Fruit fly (Drosophila melanogaster): ENCODE data around the gene Ugt302C1.

Gene Ugt302C1

dm6 chr3R:11173169-11173506, 16.2 kb downstream of the Ugt302C1 start (continued):
- no peak for TF ChIP-seq dmrt11E (tag; optimal IDR thresholded peaks at IDR 0.05)
- no peak for TF ChIP-seq sim (GFP tag; IDR thresholded peaks at IDR 0.05)
- TF ChIP-seq CG34422 (GFP tag; IDR thresholded peaks at IDR 0.05), result no peak
- no peak for TF ChIP-seq CG2889 (GFP tag; IDR thresholded peaks at IDR 0.05)
- no peak for TF ChIP-seq tio (GFP tag; optimal IDR thresholded peaks at IDR 0.05)
- no peak for TF ChIP-seq CG4854 (GFP tag; optimal IDR thresholded peaks at IDR 0.05)
- no peak for TF ChIP-seq ap (GFP tag; IDR thresholded peaks at IDR 0.05)
- peak; percentile 98 for TF ChIP-seq exex (tag; optimal IDR thresholded peaks at IDR 0.05)
- TF ChIP-seq stc (GFP tag; IDR thresholded peaks at IDR 0.05), result no peak
- TF ChIP-seq sug (tag; optimal IDR thresholded peaks at IDR 0.05), result peak; percentile 44
- TF ChIP-seq mirr (GFP tag; optimal IDR thresholded peaks at IDR 0.05), result no peak
- peak; percentile 10 for TF ChIP-seq tap (tag; optimal IDR thresholded peaks at IDR 0.05)
- TF ChIP-seq CG17568 (GFP tag; optimal IDR thresholded peaks at IDR 0.05), result peak; percentile 29
- peak; percentile 9 for TF ChIP-seq CrebB (tag; optimal IDR thresholded peaks at IDR 0.05)
- no peak for TF ChIP-seq Adf1 (GFP tag; IDR thresholded peaks at IDR 0.05)
- no peak for TF ChIP-seq h (optimal IDR thresholded peaks at IDR 0.05)
- no peak for TF ChIP-seq ERR (GFP tag; optimal IDR thresholded peaks at IDR 0.05)
- no peak for TF ChIP-seq slp2 (GFP tag; optimal IDR thresholded peaks at IDR 0.05)
- no peak for TF ChIP-seq eve (GFP tag; optimal IDR thresholded peaks at IDR 0.05)
- TF ChIP-seq abd-A (tag; optimal IDR thresholded peaks at IDR 0.05), result no peak
- no peak for TF ChIP-seq rib (GFP tag; IDR thresholded peaks at IDR 0.05)
- peak; percentile 48 for TF ChIP-seq sd (tag; optimal IDR thresholded peaks at IDR 0.05)
- TF ChIP-seq cad (GFP tag; optimal IDR thresholded peaks at IDR 0.05), result no peak
- no peak for TF ChIP-seq Ets65A (GFP tag)
- TF ChIP-seq CG12155 (GFP tag; optimal IDR thresholded peaks at IDR 0.05), result no peak
- TF ChIP-seq Sry-δ (GFP tag; optimal IDR thresholded peaks at IDR 0.05), result no peak
- TF ChIP-seq CG2678 (tag; optimal IDR thresholded peaks at IDR 0.05), result peak; percentile 46
- no peak for TF ChIP-seq CG9215 (GFP tag; IDR thresholded peaks at IDR 0.05)
- TF ChIP-seq CG11723 (GFP tag; optimal IDR thresholded peaks at IDR 0.05), result no peak
- no peak for TF ChIP-seq CG11695 (GFP tag; IDR thresholded peaks at IDR 0.05)
- no peak for TF ChIP-seq unpg (GFP tag; optimal IDR thresholded peaks at IDR 0.05)
- TF ChIP-seq Trl (optimal IDR thresholded peaks at IDR 0.05), result peak in 1 of 2 experiments; percentile 23
- no peak for TF ChIP-seq Trl (GFP tag; optimal IDR thresholded peaks at IDR 0.05)
- TF ChIP-seq kay (GFP tag; optimal IDR thresholded peaks at IDR 0.05), result no peak
- no peak for TF ChIP-seq Dfd (GFP tag; optimal IDR thresholded peaks at IDR 0.05)
- no peak for TF ChIP-seq CG3407 (GFP tag; optimal IDR thresholded peaks at IDR 0.05)
- peak; percentile 67 for TF ChIP-seq CG34376 (GFP tag; optimal IDR thresholded peaks at IDR 0.05)
- peak; percentile 72 for TF ChIP-seq Vsx1 (GFP tag; optimal IDR thresholded peaks at IDR 0.05)
- TF ChIP-seq CG9817 (tag; optimal IDR thresholded peaks at IDR 0.05), result no peak
- TF ChIP-seq CG10462 (GFP tag; optimal IDR thresholded peaks at IDR 0.05), result no peak
- no peak for TF ChIP-seq CG16863 (GFP tag; optimal IDR thresholded peaks at IDR 0.05)
- TF ChIP-seq jigr1 (GFP tag; IDR thresholded peaks at IDR 0.05), result no peak
- TF ChIP-seq ftz-f1 (GFP tag; optimal IDR thresholded peaks at IDR 0.05), result no peak
- TF ChIP-seq CG18599 (GFP tag; optimal IDR thresholded peaks at IDR 0.05), result peak; percentile 29
- no peak for TF ChIP-seq CG9797 (GFP tag; optimal IDR thresholded peaks at IDR 0.05)
- no peak for TF ChIP-seq CG3065 (GFP tag; optimal IDR thresholded peaks at IDR 0.05)
- peak; percentile 29 for TF ChIP-seq grn (GFP tag; optimal IDR thresholded peaks at IDR 0.05)
- TF ChIP-seq Poxn (GFP tag; IDR thresholded peaks at IDR 0.05), result no peak
- TF ChIP-seq run (tag; optimal IDR thresholded peaks at IDR 0.05), result no peak
- TF ChIP-seq CG15601 (tag; optimal IDR thresholded peaks at IDR 0.05), result no peak
- peak; percentile 22 for TF ChIP-seq CG15269 (tag; optimal IDR thresholded peaks at IDR 0.05)
- no peak for TF ChIP-seq CG1647 (GFP tag; optimal IDR thresholded peaks at IDR 0.05)
- no peak for TF ChIP-seq CG6254 (GFP tag; optimal IDR thresholded peaks at IDR 0.05)
- TF ChIP-seq CG12769 (tag; optimal IDR thresholded peaks at IDR 0.05), result no peak
